Fruit fly (Drosophila melanogaster): Measurements from ENCODE around the gene CG14443.

Gene CG14443

DNA sequence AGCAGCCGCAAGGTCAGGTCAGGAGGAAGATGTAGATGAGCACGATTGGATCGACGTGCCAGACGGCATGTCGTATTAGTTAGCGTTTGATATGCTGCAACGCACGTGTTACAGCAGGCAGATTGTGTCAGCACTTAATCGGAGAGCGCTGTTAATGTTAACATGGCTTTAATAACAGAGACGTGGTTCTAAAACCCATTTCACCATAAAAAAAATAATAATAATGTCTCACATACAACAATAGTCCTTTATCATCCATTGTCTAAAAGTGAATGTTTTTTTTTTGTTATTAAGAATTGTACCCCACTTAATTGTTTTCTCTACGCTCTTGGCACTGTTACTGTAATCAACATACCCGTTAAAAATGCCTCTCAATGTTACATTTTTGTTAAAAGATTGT is 34.5 kb upstream of the CG14443 start (continued):
- TF ChIP-seq eg (GFP tag; IDR thresholded peaks at IDR 0.05) (peak; percentile 99), Ets21C (GFP tag; optimal IDR thresholded peaks at IDR 0.05) (no peak), CG1621 (tag; optimal IDR thresholded peaks at IDR 0.05) (peak; percentile 67), vri (GFP tag; optimal IDR thresholded peaks at IDR 0.05) (no peak), CG16779 (tag; optimal IDR thresholded peaks at IDR 0.05) (peak; percentile 86), CG10669 (GFP tag; optimal IDR thresholded peaks at IDR 0.05) (peak; percentile 95), fkh (GFP tag; optimal IDR thresholded peaks at IDR 0.05) (no peak)

DNA sequence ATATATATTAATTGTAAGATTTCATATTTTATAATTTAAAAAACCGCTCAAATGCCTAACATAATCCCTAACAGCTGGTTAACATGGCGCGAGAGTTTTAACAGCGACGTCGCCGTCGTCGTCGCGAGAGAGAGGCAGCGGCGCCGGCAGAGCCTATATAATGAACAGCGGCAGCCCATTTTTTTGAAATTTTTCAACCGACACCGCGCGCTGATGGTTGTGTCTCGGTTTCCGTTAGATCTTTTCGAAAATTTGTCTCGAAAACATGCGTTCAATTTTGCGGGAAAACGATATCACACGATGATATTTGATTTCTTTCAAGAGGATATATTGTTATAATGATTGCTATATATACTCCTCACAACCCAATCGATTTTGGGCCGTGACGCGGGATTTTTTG is 33.9 kb upstream of the CG14443 start, which contains the start of gene pigs:
Gene pigs, plus strand, starts transcription at position 183 of the 400 bp plus-strand sequence.
- TF ChIP-seq dac (GFP tag; optimal IDR thresholded peaks at IDR 0.05), result no peak
- TF ChIP-seq eg (GFP tag; IDR thresholded peaks at IDR 0.05), result 0 out of 3 replicates have a peak, but pooled peaks have one; percentile 13
- TF ChIP-seq vri (GFP tag; optimal IDR thresholded peaks at IDR 0.05), result peak; percentile 10
- peak; percentile 8 for TF ChIP-seq Sox102F (GFP tag; optimal IDR thresholded peaks at IDR 0.05)
- peak; percentile 21 for TF ChIP-seq svp (GFP tag)
- TF ChIP-seq OdsH (GFP tag; optimal IDR thresholded peaks at IDR 0.05), result no peak
- peak; percentile 29 for TF ChIP-seq Eip78C (GFP tag)
- 0 out of 2 replicates have a peak, but pooled peaks have one; percentile 9 for TF ChIP-seq CG15336 (GFP tag; IDR thresholded peaks at IDR 0.05)
- TF ChIP-seq net (GFP tag; optimal IDR thresholded peaks at IDR 0.05), result peak; percentile 8
- no peak for TF ChIP-seq CG10669 (GFP tag; optimal IDR thresholded peaks at IDR 0.05)
- no peak for TF ChIP-seq CG6163 (GFP tag; IDR thresholded peaks at IDR 0.05)

DNA sequence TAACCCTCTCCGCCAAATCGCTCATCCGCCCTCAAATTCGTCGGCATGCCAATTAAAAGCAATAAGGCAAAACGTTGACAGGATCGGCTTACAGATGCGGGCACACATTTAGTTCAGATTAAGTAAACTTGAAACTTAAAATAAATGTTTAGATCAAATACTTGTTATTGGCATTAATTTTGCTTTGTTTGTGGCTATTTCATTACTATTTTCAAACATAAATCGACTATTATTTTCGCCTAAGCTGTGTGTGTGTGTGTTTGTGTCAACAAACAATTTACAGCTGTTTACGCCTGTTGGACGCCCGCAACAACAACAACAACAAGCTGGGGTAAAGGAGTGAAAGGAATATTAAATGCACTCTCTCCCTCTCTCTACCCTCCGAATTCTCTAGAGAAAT is 32.6 kb upstream of the CG14443 start:
- TF ChIP-seq lz (GFP tag; optimal IDR thresholded peaks at IDR 0.05) (peak; percentile 50), Hr4 (GFP tag; optimal IDR thresholded peaks at IDR 0.05) (peak; percentile 8), Sox102F (GFP tag; optimal IDR thresholded peaks at IDR 0.05) (peak; percentile 46), CG15336 (GFP tag; IDR thresholded peaks at IDR 0.05) (peak; percentile 26; the same call in 1 of the 2 replicates), Hr39 (GFP tag; optimal IDR thresholded peaks at IDR 0.05) (peak; percentile 26), Sox14 (GFP tag; optimal IDR thresholded peaks at IDR 0.05) (peak; percentile 11), Sox15 (GFP tag; optimal IDR thresholded peaks at IDR 0.05) (no peak), vri (GFP tag; optimal IDR thresholded peaks at IDR 0.05) (no peak), spab (GFP tag; optimal IDR thresholded peaks at IDR 0.05) (no peak), Ets96B (tag; optimal IDR thresholded peaks at IDR 0.05) (peak; percentile 36), OdsH (GFP tag; optimal IDR thresholded peaks at IDR 0.05) (peak; percentile 39), Eip93F (GFP tag; optimal IDR thresholded peaks at IDR 0.05) (no peak), achi (GFP tag; optimal IDR thresholded peaks at IDR 0.05) (peak; percentile 34), CG3032 (tag; optimal IDR thresholded peaks at IDR 0.05) (peak; percentile 21), CG6792 (GFP tag; optimal IDR thresholded peaks at IDR 0.05) (peak; percentile 34), salr (GFP tag; optimal IDR thresholded peaks at IDR 0.05) (no peak), dsx (GFP tag; optimal IDR thresholded peaks at IDR 0.05; ENCODE audit: poor library complexity, severe bottlenecking) (peak; percentile 11), fd59A (GFP tag; optimal IDR thresholded peaks at IDR 0.05) (no peak), CG1621 (tag; optimal IDR thresholded peaks at IDR 0.05) (peak; percentile 29), svp (GFP tag) (peak; percentile 73), Eip75B (GFP tag; optimal IDR thresholded peaks at IDR 0.05) (peak; percentile 26), Gug (GFP tag; IDR thresholded peaks at IDR 0.05) (peak; percentile 32; the same call in 1 of the 2 replicates), net (GFP tag; optimal IDR thresholded peaks at IDR 0.05) (peak; percentile 25), esn (GFP tag; optimal IDR thresholded peaks at IDR 0.05) (peak; percentile 59), eg (GFP tag; IDR thresholded peaks at IDR 0.05) (peak; percentile 68; the same call in 2 of the 3 replicates), CG11902 (GFP tag; optimal IDR thresholded peaks at IDR 0.05) (no peak), Blimp-1 (GFP tag; optimal IDR thresholded peaks at IDR 0.05) (no peak), CG31627 (GFP tag; optimal IDR thresholded peaks at IDR 0.05) (peak; percentile 18), CG11294 (GFP tag; IDR thresholded peaks at IDR 0.05) (no peak), CG34406 (GFP tag; optimal IDR thresholded peaks at IDR 0.05) (peak; percentile 32), CG32006 (GFP tag; optimal IDR thresholded peaks at IDR 0.05) (peak; percentile 23), Hr38 (GFP tag; optimal IDR thresholded peaks at IDR 0.05) (no peak), pdm3 (GFP tag; optimal IDR thresholded peaks at IDR 0.05) (peak; percentile 48), fd85E (GFP tag; optimal IDR thresholded peaks at IDR 0.05) (no peak), topi (GFP tag; optimal IDR thresholded peaks at IDR 0.05) (peak; percentile 55), CG7368 (GFP tag; optimal IDR thresholded peaks at IDR 0.05) (peak; percentile 2), CG9139 (GFP tag; optimal IDR thresholded peaks at IDR 0.05) (no peak), CG8119 (GFP tag; IDR thresholded peaks at IDR 0.05) (0 out of 3 replicates have a peak, but pooled peaks have one; percentile 26), CG10669 (GFP tag; optimal IDR thresholded peaks at IDR 0.05) (peak; percentile 54), acj6 (GFP tag; optimal IDR thresholded peaks at IDR 0.05) (peak; percentile 33)
